Fruit fly (Drosophila melanogaster): ENCODE measurements around the gene Sps2.

DNA sequence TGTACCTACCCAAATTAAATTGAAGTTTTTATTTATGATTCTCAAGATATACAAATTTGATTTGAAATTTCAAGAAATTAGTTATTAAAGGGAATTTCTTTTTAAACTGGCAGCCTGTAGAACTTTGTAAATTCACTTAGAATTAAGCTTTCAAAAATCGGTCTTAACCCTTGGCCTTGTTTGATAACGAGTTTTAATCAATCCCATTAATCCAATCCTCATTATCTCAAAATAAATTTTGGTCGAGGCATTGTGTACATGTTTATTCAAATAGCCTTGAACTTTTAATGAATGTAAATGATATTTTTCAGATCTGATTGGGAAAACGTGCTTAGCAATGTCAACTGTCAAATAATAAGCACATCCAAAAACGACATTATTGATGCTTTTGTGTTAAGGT lies 2.6 kb upstream of the Sps2 start:
- TF ChIP-seq CG1620 (GFP tag; optimal IDR thresholded peaks at IDR 0.05): no peak
- TF ChIP-seq CG12768 (GFP tag; optimal IDR thresholded peaks at IDR 0.05): no peak

Data from whole organism, adult.